Fruit fly (Drosophila melanogaster) whole organism, wandering third instar larva: Measurements from ENCODE around the gene Hipk.

Experiments
- HLH106 ChIP-seq: fragments of 200-800 bp; optimal IDR thresholded peaks from 3 replicates; lab custom pipeline; 2019; ENCODE audit warnings: missing biosample characterization, mild to moderate bottlenecking, missing genetic modification characterization, moderate library complexity
- dl ChIP-seq, 2 experiments: fragments of 175-275, 200-275 bp in 1 of 2; fragments of 200-275 bp in 1 of 2; sonication (Bioruptor generic); optimal IDR thresholded peaks; lab custom pipeline; 2018; ENCODE audit warnings: mild to moderate bottlenecking in 2 of 2, missing biosample characterization in 2 of 2, missing genetic modification characterization in 2 of 2, moderate library complexity in 2 of 2; ENCODE audit not compliant: partially characterized antibody in 2 of 2, insufficient read depth in 1 of 2
- dsf ChIP-seq: sonication (Bioruptor generic); optimal IDR thresholded peaks from 2 replicates; lab custom pipeline; 2016; ENCODE audit warnings: missing biosample characterization, missing genetic modification characterization, borderline replicate concordance
- ey ChIP-seq: fragments of 200-800 bp; sonication (Bioruptor generic); optimal IDR thresholded peaks from 2 replicates; lab custom pipeline; 2016; ENCODE audit warnings: missing biosample characterization, missing genetic modification characterization
- lola ChIP-seq: fragments of >200 bp; optimal IDR thresholded peaks from 2 replicates; lab custom pipeline; 2017; ENCODE audit warnings: missing biosample characterization, missing genetic modification characterization
- pan ChIP-seq: fragments of >200 bp; optimal IDR thresholded peaks from 2 replicates; lab custom pipeline; 2017
- usp ChIP-seq: fragments of >200 bp; optimal IDR thresholded peaks from 2 replicates; lab custom pipeline; 2017; ENCODE audit warnings: missing biosample characterization, missing genetic modification characterization

dm6 chr3L:552950-553349 lies 10.1 kb downstream of the Hipk start:
- no peak for TF ChIP-seq usp (GFP tag; lab: Kevin White, UChicago)
- TF ChIP-seq ey (GFP tag; lab: Kevin White, UChicago) = peak; percentile 93
- TF ChIP-seq pan (lab: Kevin White, UChicago) = no peak
- no peak for TF ChIP-seq lola (GFP tag; lab: Kevin White, UChicago)
- TF ChIP-seq HLH106 = peak; percentile 90
- no peak for TF ChIP-seq dsf (GFP tag; lab: Kevin White, UChicago)
- no peak for TF ChIP-seq dl (GFP tag; optimal IDR thresholded peaks at IDR 0.05; lab: Kevin White, UChicago; ENCODE audit: insufficient read depth in 1 of 2, partially characterized antibody in 2 of 2)
